Fruit fly (Drosophila melanogaster): ENCODE measurements around the gene Rtc1.

Rtc1 gene

dm6 chrX:13737939-13738338 is 19.0 kb upstream of the Rtc1 start, which contains the start of gene CG11134:
Gene CG11134, plus strand, starts transcription at chrX:13737942.
- TF ChIP-seq fd96Ca (GFP tag; IDR thresholded peaks at IDR 0.05), result no peak
- TF ChIP-seq CG10348 (GFP tag; IDR thresholded peaks at IDR 0.05), result no peak
- TF ChIP-seq CG13204 (GFP tag; optimal IDR thresholded peaks at IDR 0.05), result no peak
- no peak for TF ChIP-seq D1 (tag; optimal IDR thresholded peaks at IDR 0.05)
- TF ChIP-seq Pif1B (GFP tag; optimal IDR thresholded peaks at IDR 0.05), result no peak
- TF ChIP-seq CG34367 (tag; optimal IDR thresholded peaks at IDR 0.05), result no peak
- TF ChIP-seq CG8301 (tag; optimal IDR thresholded peaks at IDR 0.05), result no peak
- no peak for TF ChIP-seq CG9948 (tag; optimal IDR thresholded peaks at IDR 0.05)
- TF ChIP-seq rn (GFP tag; IDR thresholded peaks at IDR 0.05), result no peak

- TF ChIP-seq fd96Ca (GFP tag; IDR thresholded peaks at IDR 0.05) (peak; percentile 92), Pif1A (GFP tag; optimal IDR thresholded peaks at IDR 0.05) (peak; percentile 97), EcR (GFP tag; optimal IDR thresholded peaks at IDR 0.05) (peak; percentile 35), CG15710 (tag; optimal IDR thresholded peaks at IDR 0.05) (peak; percentile 96), D1 (tag; optimal IDR thresholded peaks at IDR 0.05) (peak; percentile 77), CG32121 (GFP tag; IDR thresholded peaks at IDR 0.05) (peak; percentile 95), CG14655 (GFP tag; optimal IDR thresholded peaks at IDR 0.05) (peak; percentile 97), CG34367 (tag; optimal IDR thresholded peaks at IDR 0.05) (peak; percentile 98), gl (tag; optimal IDR thresholded peaks at IDR 0.05) (peak; percentile 95), CG4496 (GFP tag; IDR thresholded peaks at IDR 0.05) (peak; percentile 98), CG8301 (tag; optimal IDR thresholded peaks at IDR 0.05) (peak; percentile 97), rn (GFP tag; IDR thresholded peaks at IDR 0.05) (peak; percentile 85), Ets98B (GFP tag; IDR thresholded peaks at IDR 0.05) (peak; percentile 96), Snoo (tag; optimal IDR thresholded peaks at IDR 0.05) (peak; percentile 97), CG9948 (tag; optimal IDR thresholded peaks at IDR 0.05) (peak; percentile 97), CG12605 (GFP tag; IDR thresholded peaks at IDR 0.05) (peak; percentile 94), CG17806 (tag; optimal IDR thresholded peaks at IDR 0.05) (peak; percentile 97), CG8159 (tag; optimal IDR thresholded peaks at IDR 0.05) (peak; percentile 96), CG13204 (GFP tag; optimal IDR thresholded peaks at IDR 0.05) (peak; percentile 92), Pif1B (GFP tag; optimal IDR thresholded peaks at IDR 0.05) (peak; percentile 96), CG10348 (GFP tag; IDR thresholded peaks at IDR 0.05) (peak; percentile 81)
Observed at dm6 chrX:13739411-13739888, 17.5 kb upstream of the Rtc1 start, which contains the start of gene CG11151. Gene CG11151, plus strand, starts transcription at chrX:13739744.

dm6 chrX:13740062-13740461 is 16.9 kb upstream of the Rtc1 start:
- peak; percentile 84 for TF ChIP-seq Pif1B (GFP tag; optimal IDR thresholded peaks at IDR 0.05)
- peak; percentile 49 for TF ChIP-seq Snoo (tag; optimal IDR thresholded peaks at IDR 0.05)
- TF ChIP-seq CG32121 (GFP tag; IDR thresholded peaks at IDR 0.05), result peak; percentile 76; the same call in 1 of the 2 replicates
- peak; percentile 78 for TF ChIP-seq CG15710 (tag; optimal IDR thresholded peaks at IDR 0.05)
- peak; percentile 77 for TF ChIP-seq CG17806 (tag; optimal IDR thresholded peaks at IDR 0.05)
- TF ChIP-seq CG14655 (GFP tag; optimal IDR thresholded peaks at IDR 0.05), result peak; percentile 79
- TF ChIP-seq gl (tag; optimal IDR thresholded peaks at IDR 0.05), result peak; percentile 80
- TF ChIP-seq EcR (GFP tag; optimal IDR thresholded peaks at IDR 0.05), result no peak
- TF ChIP-seq CG10348 (GFP tag; IDR thresholded peaks at IDR 0.05), result peak; percentile 55; the same call in 1 of the 2 replicates
- TF ChIP-seq CG9948 (tag; optimal IDR thresholded peaks at IDR 0.05), result peak; percentile 69
- TF ChIP-seq Pif1A (GFP tag; optimal IDR thresholded peaks at IDR 0.05), result peak; percentile 82
- TF ChIP-seq CG8159 (tag; optimal IDR thresholded peaks at IDR 0.05), result peak; percentile 74
- peak; percentile 40 for TF ChIP-seq D1 (tag; optimal IDR thresholded peaks at IDR 0.05)
- TF ChIP-seq Ets98B (GFP tag; IDR thresholded peaks at IDR 0.05), result peak; percentile 92
- TF ChIP-seq fd96Ca (GFP tag; IDR thresholded peaks at IDR 0.05), result peak; percentile 93
- TF ChIP-seq CG8301 (tag; optimal IDR thresholded peaks at IDR 0.05), result peak; percentile 80
- peak; percentile 96 for TF ChIP-seq CG4496 (GFP tag; IDR thresholded peaks at IDR 0.05)
- peak; percentile 78 for TF ChIP-seq CG34367 (tag; optimal IDR thresholded peaks at IDR 0.05)
- peak; percentile 73 for TF ChIP-seq CG12605 (GFP tag; IDR thresholded peaks at IDR 0.05)
- peak; percentile 76 for TF ChIP-seq rn (GFP tag; IDR thresholded peaks at IDR 0.05)
- TF ChIP-seq CG13204 (GFP tag; optimal IDR thresholded peaks at IDR 0.05), result peak; percentile 83

- TF ChIP-seq CG9948 (tag; optimal IDR thresholded peaks at IDR 0.05), result no peak
- no peak for TF ChIP-seq EcR (GFP tag; optimal IDR thresholded peaks at IDR 0.05)
- TF ChIP-seq CG4496 (GFP tag; IDR thresholded peaks at IDR 0.05), result no peak
Observed at dm6 chrX:13740992-13741391, 16.0 kb upstream of the Rtc1 start.

DNA sequence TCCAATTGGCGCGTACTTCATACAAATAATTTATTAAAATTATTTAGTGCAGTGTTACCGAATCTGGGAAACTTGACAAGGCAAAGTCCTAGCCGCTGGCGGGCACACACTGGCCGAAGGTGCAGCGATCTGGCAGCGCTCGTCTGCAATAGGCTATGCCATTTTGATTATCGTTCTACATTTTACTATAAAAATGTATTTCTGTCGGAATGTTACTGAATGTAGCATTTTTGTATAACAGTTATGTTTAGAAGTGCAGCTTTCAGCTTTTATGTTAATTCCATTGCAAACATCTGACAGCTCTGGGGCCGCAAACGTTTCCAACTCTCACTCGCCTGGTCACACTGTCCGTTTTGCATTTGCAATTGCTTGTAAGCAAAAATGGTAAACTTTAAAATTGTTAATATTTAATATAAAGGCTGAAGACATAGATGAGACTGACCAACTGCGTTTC is 12.4 kb upstream of the Rtc1 start, which contains the start of gene Grip91:
Gene Grip91 (minus strand): TSS at position 85 of the 454 bp plus-strand sequence.
- TF ChIP-seq gl (tag; optimal IDR thresholded peaks at IDR 0.05) (no peak), CG14655 (GFP tag; optimal IDR thresholded peaks at IDR 0.05) (no peak), CG12605 (GFP tag; IDR thresholded peaks at IDR 0.05) (no peak)

- TF ChIP-seq CG12605 (GFP tag; IDR thresholded peaks at IDR 0.05) (no peak; the same call in 1 of the 2 replicates), Ets98B (GFP tag; IDR thresholded peaks at IDR 0.05) (peak; percentile 59), EcR (GFP tag; optimal IDR thresholded peaks at IDR 0.05) (peak; percentile 99)
Observed at dm6 chrX:13747052-13747451, 9.9 kb upstream of the Rtc1 start.

Data from whole organism, pupa.